Fruit fly (Drosophila melanogaster) Kc167 (cell line): ENCODE measurements around the gene CG15514.

Source experiments
- Sin3A ChIP-seq: fragments of >200 bp; optimal IDR thresholded peaks from 2 replicates; lab custom pipeline; 2018; ENCODE audit warnings: missing external identifiers
- h ChIP-seq: fragments of >200 bp; optimal IDR thresholded peaks from 3 replicates; lab custom pipeline; 2018; ENCODE audit warnings: missing external identifiers

DNA sequence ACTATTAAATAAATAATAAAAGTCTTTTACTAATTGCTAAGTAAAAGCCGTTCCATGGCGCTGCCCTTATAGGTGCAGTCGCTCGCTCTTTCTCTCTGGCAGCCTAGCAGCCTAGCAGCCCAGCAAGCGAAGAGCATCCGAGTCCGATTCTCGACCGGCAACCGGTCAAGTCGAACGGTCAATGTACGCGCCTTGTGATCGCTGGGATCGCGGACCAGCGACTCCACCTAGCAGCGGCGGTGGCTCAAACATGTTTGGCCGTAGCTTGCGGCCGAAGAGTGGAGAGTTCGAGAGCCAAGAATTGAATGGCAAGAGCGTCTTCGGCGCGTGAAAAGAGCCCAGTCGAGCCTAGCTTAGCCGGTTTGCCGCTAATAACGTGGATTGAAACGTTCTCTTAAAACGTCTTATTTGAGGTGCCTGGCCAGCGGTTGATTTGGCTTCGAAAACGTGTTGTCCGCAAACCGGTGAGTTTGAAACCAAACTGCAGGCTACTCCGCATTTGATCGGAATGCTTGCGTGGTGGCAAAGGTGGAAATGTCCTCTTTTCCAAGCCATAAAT lies 32.0 kb downstream of the CG15514 start:
- TF ChIP-seq h (lab: Kevin White, UChicago), result no peak
- no peak for TF ChIP-seq Sin3A (lab: Kevin White, UChicago)
